Worm (Caenorhabditis elegans) whole organism, midembryonic: ENCODE measurements around the gene F58E6.6.

ENCODE experiments used
- cog-1 ChIP-seq: sonication (generic microtip); optimal IDR thresholded peaks from 2 replicates; lab custom pipeline; 2016; ENCODE audit warnings: missing genetic modification characterization, missing compliant biosample characterization
- flt-1 ChIP-seq: fragments of 200-800 bp; sonication (Bioruptor generic); IDR thresholded peaks from 2 replicates; pipeline ENCODE4 v1.3.6; 2022; ENCODE audit warnings: missing genetic modification characterization, missing compliant biosample characterization
- klf-2 ChIP-seq: fragments of 200-800 bp; sonication (Bioruptor generic); conservative IDR thresholded peaks from 2 replicates; pipeline ENCODE4 v1.3.6; 2022; ENCODE audit warnings: missing genetic modification reagents, missing genetic modification characterization, missing compliant biosample characterization
- ref-1 ChIP-seq: fragments of 200-800 bp; sonication (Bioruptor generic); conservative IDR thresholded peaks from 2 replicates; pipeline ENCODE4 v1.3.6; 2022; ENCODE audit warnings: missing genetic modification reagents, missing genetic modification characterization, missing compliant biosample characterization
- tab-1 ChIP-seq: fragments of 200-800 bp; sonication (Bioruptor generic); IDR thresholded peaks from 2 replicates; pipeline ENCODE4 v1.3.6; 2022; ENCODE audit warnings: missing genetic modification characterization, missing compliant biosample characterization
- ztf-23 ChIP-seq: fragments of 200-800 bp; sonication (Bioruptor generic); IDR thresholded peaks from 2 replicates; pipeline ENCODE4 v1.3.6; 2022; ENCODE audit warnings: missing genetic modification reagents, missing genetic modification characterization, missing compliant biosample characterization

DNA sequence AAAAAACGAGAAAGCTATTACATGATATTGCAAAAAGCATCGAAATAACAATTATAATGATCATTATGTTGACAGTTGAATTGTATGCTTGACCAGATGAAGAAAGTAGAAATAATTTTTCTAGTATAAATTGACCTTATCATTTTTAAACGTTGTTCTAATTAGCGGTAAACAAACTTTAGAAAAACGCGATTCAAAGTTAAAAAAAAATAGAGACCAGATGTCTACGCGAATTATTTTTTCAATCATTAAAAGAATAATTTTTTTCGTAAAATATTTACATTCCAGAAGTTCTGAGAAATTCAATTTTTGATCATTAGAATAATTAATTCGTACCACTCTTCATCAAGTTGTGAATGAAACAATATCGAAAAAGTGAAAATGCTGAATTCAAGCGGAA lies 49.1 kb upstream of the F58E6.6 start, which contains the start of gene F46B6.10:
- TF ChIP-seq klf-2 (GFP tag; lab: Robert Waterston, UW) (no peak), tab-1 (GFP tag; lab: Robert Waterston, UW) (no peak), cog-1 (tag; lab: Kevin White, UChicago) (no peak), ztf-23 (no peak), flt-1 (GFP tag; lab: Robert Waterston, UW) (no peak), ref-1 (GFP tag; lab: Robert Waterston, UW) (no peak)
